Worm (Caenorhabditis elegans) whole organism, L1 larva: ENCODE results near the gene Y48C3A.5.

Experiments
- ceh-8 ChIP-seq: fragments of 200-800 bp; sonication (Bioruptor generic); optimal IDR thresholded peaks from 2 replicates; lab custom pipeline; 2018; ENCODE audit warnings: mild to moderate bottlenecking, missing genetic modification characterization, moderate library complexity, missing compliant biosample characterization
- egl-27 ChIP-seq, 2 experiments: fragments of 150-350 bp in 1 of 2; sonication (generic microtip); optimal IDR thresholded peaks; 3 replicates each; lab custom pipeline; 2017 to 2018; ENCODE audit warnings: missing biosample characterization in 2 of 2, missing genetic modification characterization in 2 of 2, missing genetic modification reagents in 2 of 2
- elt-2 ChIP-seq: sonication (generic microtip); optimal IDR thresholded peaks from 2 replicates; lab custom pipeline; 2016; ENCODE audit warnings: missing genetic modification characterization, mild to moderate bottlenecking, inconsistent platforms, missing compliant biosample characterization, missing genetic modification reagents
- elt-3 ChIP-seq, 6 experiments: fragments of 150-350 bp in 1 of 6; sonication (generic microtip); optimal IDR thresholded peaks; 2 replicates each; lab custom pipeline; 2017 to 2018; ENCODE audit warnings: missing biosample characterization in 6 of 6, missing genetic modification characterization in 6 of 6, inconsistent platforms in 1 of 6
- lin-15B ChIP-seq: fragments of 150-350 bp; sonication (generic microtip); optimal IDR thresholded peaks from 3 replicates; lab custom pipeline; 2014; ENCODE audit warnings: missing biosample characterization, missing genetic modification characterization
- lsy-2 ChIP-seq, 2 experiments: fragments of 150-350 bp; optimal IDR thresholded peaks; 2 replicates each; lab custom pipeline; 2014; ENCODE audit warnings: missing biosample characterization in 2 of 2, missing genetic modification characterization in 2 of 2
- nhr-11 ChIP-seq: fragments of 150-350 bp; optimal IDR thresholded peaks from 2 replicates; lab custom pipeline; 2014; ENCODE audit warnings: missing biosample characterization, missing genetic modification characterization
- nhr-12 ChIP-seq: sonication (generic microtip); optimal IDR thresholded peaks from 2 replicates; lab custom pipeline; 2017; ENCODE audit warnings: missing biosample characterization, missing genetic modification characterization
- nhr-237 ChIP-seq: fragments of 150-350 bp; optimal IDR thresholded peaks from 2 replicates; lab custom pipeline; 2014; ENCODE audit warnings: missing biosample characterization, missing genetic modification characterization
- nhr-90 ChIP-seq: sonication (generic microtip); optimal IDR thresholded peaks from 2 replicates; lab custom pipeline; 2016; ENCODE audit warnings: mild to moderate bottlenecking, missing genetic modification characterization, missing compliant biosample characterization; ENCODE audit not compliant: poor library complexity
- pag-3 ChIP-seq: sonication (generic microtip); optimal IDR thresholded peaks from 2 replicates; lab custom pipeline; 2017; ENCODE audit warnings: missing genetic modification characterization, mild to moderate bottlenecking, missing compliant biosample characterization, antibody characterized with exemption, borderline replicate concordance; ENCODE audit not compliant: insufficient read depth
- skn-1 ChIP-seq: fragments of 150-350 bp; optimal IDR thresholded peaks from 2 replicates; lab custom pipeline; 2014; ENCODE audit warnings: missing biosample characterization, missing genetic modification characterization
- unc-30 ChIP-seq: sonication (generic microtip); optimal IDR thresholded peaks from 2 replicates; lab custom pipeline; 2017; ENCODE audit warnings: missing biosample characterization, missing genetic modification characterization
- zag-1 ChIP-seq: fragments of 150-350 bp; optimal IDR thresholded peaks from 2 replicates; lab custom pipeline; 2014; ENCODE audit warnings: missing biosample characterization, missing genetic modification characterization

DNA sequence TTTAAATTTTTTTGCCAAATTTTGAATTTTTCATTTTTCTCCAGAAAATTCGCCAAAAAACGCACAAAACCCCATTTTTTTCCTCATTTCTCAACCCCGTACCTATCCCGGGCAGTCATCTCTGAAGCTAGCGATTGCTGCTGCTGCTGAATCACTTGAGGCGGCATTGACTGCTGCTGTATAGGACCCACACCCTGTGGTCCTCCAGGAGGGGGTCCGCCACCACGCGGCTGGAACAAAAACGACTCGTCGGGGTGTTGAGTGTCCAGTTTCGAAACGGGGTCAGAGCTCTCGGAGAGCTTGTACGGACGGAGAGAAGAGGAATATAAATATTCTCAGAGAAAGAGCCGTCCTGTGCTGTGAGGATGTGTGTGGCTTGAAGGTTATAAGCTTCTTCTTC is 59.5 kb downstream of the Y48C3A.5 start, which contains the start of gene sam-10:
- TF ChIP-seq zag-1 (tag; lab: Kevin White, UChicago) = no peak
- TF ChIP-seq skn-1 (tag; lab: Kevin White, UChicago) = no peak
- TF ChIP-seq nhr-90 (tag; lab: Kevin White, UChicago) = no peak
- TF ChIP-seq nhr-11 (tag; lab: Kevin White, UChicago) = no peak
- no peak for TF ChIP-seq egl-27 (tag; optimal IDR thresholded peaks at IDR 0.05; lab: Kevin White, UChicago)
- TF ChIP-seq lin-15B (tag; lab: Kevin White, UChicago) = no peak
- no peak for TF ChIP-seq nhr-237 (tag; lab: Kevin White, UChicago)
- no peak for TF ChIP-seq elt-3 (tag; optimal IDR thresholded peaks at IDR 0.05; lab: Kevin White, UChicago)
- no peak for TF ChIP-seq lsy-2 (tag; optimal IDR thresholded peaks at IDR 0.05; lab: Kevin White, UChicago)
- TF ChIP-seq nhr-12 (tag; lab: Kevin White, UChicago) = no peak
- no peak for TF ChIP-seq unc-30 (tag; lab: Kevin White, UChicago)
- TF ChIP-seq ceh-8 = no peak
- TF ChIP-seq pag-3 (tag; lab: Kevin White, UChicago) = no peak
- TF ChIP-seq elt-2 = no peak
